Fruit fly (Drosophila melanogaster) whole organism, embryonic: ENCODE measurements around the gene Twdlalpha.
A peak's percentile ranks its signal among the peaks of the same experiment; 100 is the strongest.

Source experiments
- C15 ChIP-seq: fragments of 200-800 bp; sonication (Bioruptor generic); IDR thresholded peaks from 3 replicates; pipeline ENCODE4 v1.3.6; 2022; ENCODE audit warnings: missing biosample characterization, missing genetic modification characterization
- CG1024 ChIP-seq: fragments of 200-800 bp; sonication (Bioruptor generic); IDR thresholded peaks from 2 replicates; pipeline ENCODE4 v1.3.6; 2022; ENCODE audit warnings: missing biosample characterization, missing genetic modification characterization
- CG11247 ChIP-seq: fragments of 200-800 bp; sonication (Bioruptor generic); IDR thresholded peaks from 2 replicates; pipeline ENCODE4 v1.3.6; 2022; ENCODE audit warnings: missing biosample characterization, missing genetic modification characterization
- CG1233 ChIP-seq: fragments of 200-800 bp; sonication (Bioruptor generic); optimal IDR thresholded peaks from 4 replicates; lab custom pipeline; 2018; ENCODE audit warnings: missing biosample characterization, mild to moderate bottlenecking, missing genetic modification characterization
- CG14050 ChIP-seq: fragments of 200-800 bp; sonication (Bioruptor generic); IDR thresholded peaks from 3 replicates; pipeline ENCODE4 v1.3.6; 2022; ENCODE audit warnings: missing biosample characterization, missing genetic modification characterization
- CG14710 ChIP-seq: fragments of 200-800 bp; sonication (Bioruptor generic); optimal IDR thresholded peaks from 3 replicates; lab custom pipeline; 2019; ENCODE audit warnings: missing biosample characterization, mild to moderate bottlenecking, missing genetic modification characterization, moderate library complexity
- CG14860 ChIP-seq: fragments of 200-800 bp; sonication (Bioruptor generic); IDR thresholded peaks from 3 replicates; pipeline ENCODE4 v1.3.6; 2022; ENCODE audit warnings: missing biosample characterization, missing genetic modification characterization; ENCODE audit not compliant: partially characterized antibody
- CG15514 ChIP-seq: fragments of 200-800 bp; sonication (Bioruptor generic); optimal IDR thresholded peaks from 3 replicates; lab custom pipeline; 2017; ENCODE audit warnings: missing biosample characterization, missing genetic modification characterization, mild to moderate bottlenecking, moderate library complexity, missing genetic modification reagents
- CG17328 ChIP-seq: fragments of 200-800 bp; sonication (Bioruptor generic); IDR thresholded peaks from 2 replicates; pipeline ENCODE4 v1.3.6; 2022; ENCODE audit warnings: missing biosample characterization, missing genetic modification characterization
- CG18599 ChIP-seq: fragments of 200-800 bp; sonication (Bioruptor generic); optimal IDR thresholded peaks from 3 replicates; lab custom pipeline; 2017; ENCODE audit warnings: missing biosample characterization, missing genetic modification characterization, mild to moderate bottlenecking, moderate library complexity, missing genetic modification reagents
- CG18764 ChIP-seq: fragments of 200-800 bp; sonication (Bioruptor generic); optimal IDR thresholded peaks from 3 replicates; lab custom pipeline; 2016; ENCODE audit warnings: missing biosample characterization, missing genetic modification characterization
- CG2116 ChIP-seq: fragments of 200-800 bp; sonication (Bioruptor generic); optimal IDR thresholded peaks from 3 replicates; lab custom pipeline; 2018; ENCODE audit warnings: missing biosample characterization, mild to moderate bottlenecking, missing genetic modification characterization
- CG32772 ChIP-seq: fragments of 200-800 bp; sonication (Bioruptor generic); IDR thresholded peaks from 2 replicates; pipeline ENCODE4 v1.3.6; 2022; ENCODE audit warnings: missing biosample characterization, missing genetic modification characterization
- CG34224 ChIP-seq: fragments of 200-800 bp; sonication (Bioruptor generic); IDR thresholded peaks from 3 replicates; pipeline ENCODE4 v1.3.6; 2022; ENCODE audit warnings: missing biosample characterization, missing genetic modification characterization; ENCODE audit not compliant: partially characterized antibody
- CG3847 ChIP-seq: fragments of 200-800 bp; sonication (Bioruptor generic); IDR thresholded peaks from 2 replicates; pipeline ENCODE4 v1.3.6; 2022; ENCODE audit warnings: missing biosample characterization, missing genetic modification characterization
- CG3995 ChIP-seq: fragments of 200-800 bp; sonication (Bioruptor generic); optimal IDR thresholded peaks from 3 replicates; lab custom pipeline; 2016; ENCODE audit warnings: missing biosample characterization, missing genetic modification characterization
- CG4282 ChIP-seq: fragments of 200-800 bp; sonication (Bioruptor generic); optimal IDR thresholded peaks from 2 replicates; lab custom pipeline; 2016; ENCODE audit warnings: missing biosample characterization, missing genetic modification characterization
- CG43689 ChIP-seq: fragments of 200-800 bp; sonication (Bioruptor generic); IDR thresholded peaks from 2 replicates; pipeline ENCODE4 v1.3.6; 2022; ENCODE audit warnings: missing biosample characterization, missing genetic modification characterization
- CG4820 ChIP-seq: fragments of 200-800 bp; sonication (Bioruptor generic); optimal IDR thresholded peaks from 3 replicates; lab custom pipeline; 2016; ENCODE audit warnings: missing biosample characterization, missing genetic modification characterization
- CG6765 ChIP-seq: fragments of 200-800 bp; sonication (Bioruptor generic); optimal IDR thresholded peaks from 3 replicates; lab custom pipeline; 2017; ENCODE audit warnings: missing biosample characterization, mild to moderate bottlenecking, missing genetic modification characterization
- CG9876 ChIP-seq: fragments of 200-800 bp; sonication (Bioruptor generic); optimal IDR thresholded peaks from 2 replicates; lab custom pipeline; 2016; ENCODE audit warnings: missing biosample characterization, missing genetic modification characterization
- Camta ChIP-seq: fragments of 200-800 bp; sonication (Bioruptor generic); optimal IDR thresholded peaks from 2 replicates; lab custom pipeline; 2016; ENCODE audit warnings: missing biosample characterization, missing genetic modification characterization
- D ChIP-seq, 2 experiments: fragments of 200-800 bp in 1 of 2; fragments of >200 bp in 1 of 2; sonication (Bioruptor generic) in 1 of 2; optimal IDR thresholded peaks; 2 replicates in 1 of 2; 3 replicates in 1 of 2; lab custom pipeline; 2017; ENCODE audit warnings: mild to moderate bottlenecking in 1 of 2, missing biosample characterization in 1 of 2, missing genetic modification characterization in 1 of 2, missing genetic modification reagents in 1 of 2
- Dp ChIP-seq: fragments of 200-800 bp; sonication (Bioruptor generic); optimal IDR thresholded peaks from 2 replicates; lab custom pipeline; 2018; ENCODE audit warnings: missing biosample characterization, mild to moderate bottlenecking, missing genetic modification characterization, moderate library complexity
- H2.0 ChIP-seq: fragments of 200-800 bp; sonication (Bioruptor generic); IDR thresholded peaks from 2 replicates; pipeline ENCODE4 v1.3.6; 2022; ENCODE audit warnings: missing biosample characterization, missing genetic modification characterization
- HmgD ChIP-seq: fragments of 200-800 bp; sonication (Bioruptor generic); optimal IDR thresholded peaks from 3 replicates; lab custom pipeline; 2016; ENCODE audit warnings: missing biosample characterization, missing genetic modification characterization
- Hr3 ChIP-seq: fragments of 200-800 bp; sonication (Bioruptor generic); optimal IDR thresholded peaks from 3 replicates; lab custom pipeline; 2016; ENCODE audit warnings: missing biosample characterization, missing genetic modification characterization
- Hr78 ChIP-seq, 2 experiments: fragments of 200-800 bp in 1 of 2; fragments of >200 bp in 1 of 2; sonication (Bioruptor generic) in 1 of 2; optimal IDR thresholded peaks; 2 replicates each; lab custom pipeline; 2017 to 2019; ENCODE audit warnings: missing biosample characterization in 2 of 2, missing genetic modification characterization in 2 of 2, mild to moderate bottlenecking in 1 of 2, moderate library complexity in 1 of 2
- MBD-R2 ChIP-seq: fragments of 200-800 bp; sonication (Bioruptor generic); IDR thresholded peaks from 2 replicates; pipeline ENCODE4 v1.3.6; 2022; ENCODE audit warnings: missing biosample characterization, missing genetic modification characterization
- Mad ChIP-seq: fragments of 200-800 bp; sonication (Bioruptor generic); optimal IDR thresholded peaks from 2 replicates; lab custom pipeline; 2016; ENCODE audit warnings: missing biosample characterization, missing genetic modification characterization
- Nf-YA ChIP-seq: fragments of 200-800 bp; sonication (Bioruptor generic); IDR thresholded peaks from 2 replicates; pipeline ENCODE4 v1.3.6; 2022; ENCODE audit warnings: missing biosample characterization, missing genetic modification characterization
- Stat92E ChIP-seq, 3 experiments: fragments of >200 bp in 2 of 3; fragments of 200-800 bp in 1 of 3; sonication (Bioruptor generic) in 1 of 3; optimal IDR thresholded peaks; 2 replicates each; lab custom pipeline; 2017 to 2019; ENCODE audit warnings: missing biosample characterization in 3 of 3, missing genetic modification characterization in 3 of 3, mild to moderate bottlenecking in 1 of 3, moderate library complexity in 1 of 3
- ato ChIP-seq: fragments of 200-800 bp; sonication (Bioruptor generic); IDR thresholded peaks from 2 replicates; pipeline ENCODE4 v1.3.6; 2022; ENCODE audit warnings: missing biosample characterization, missing genetic modification characterization; ENCODE audit not compliant: partially characterized antibody
- disco-r ChIP-seq: fragments of 200-800 bp; sonication (Bioruptor generic); optimal IDR thresholded peaks from 2 replicates; lab custom pipeline; 2016; ENCODE audit warnings: missing biosample characterization, missing genetic modification characterization
- eve ChIP-seq, 2 experiments: fragments of >200 bp; optimal IDR thresholded peaks; 2 replicates each; lab custom pipeline; 2017; ENCODE audit warnings: missing biosample characterization in 2 of 2, missing genetic modification characterization in 2 of 2
- fd102C ChIP-seq: fragments of 200-800 bp; sonication (Bioruptor generic); optimal IDR thresholded peaks from 2 replicates; lab custom pipeline; 2018; ENCODE audit warnings: missing biosample characterization, mild to moderate bottlenecking, missing genetic modification characterization, moderate library complexity
- gem ChIP-seq: fragments of 200-800 bp; sonication (Bioruptor generic); optimal IDR thresholded peaks from 2 replicates; lab custom pipeline; 2019; ENCODE audit warnings: missing biosample characterization, mild to moderate bottlenecking, missing genetic modification characterization, moderate library complexity
- jigr1 ChIP-seq: fragments of 200-800 bp; sonication (Bioruptor generic); IDR thresholded peaks from 3 replicates; pipeline ENCODE4 v1.3.6; 2022; ENCODE audit warnings: missing biosample characterization, missing genetic modification characterization
- klu ChIP-seq: fragments of 200-800 bp; sonication (Bioruptor generic); IDR thresholded peaks from 2 replicates; pipeline ENCODE4 v1.3.6; 2022; ENCODE audit warnings: missing biosample characterization, missing genetic modification characterization
- nau ChIP-seq: fragments of 200-800 bp; sonication (Bioruptor generic); optimal IDR thresholded peaks from 3 replicates; lab custom pipeline; 2017; ENCODE audit warnings: missing biosample characterization, mild to moderate bottlenecking, missing genetic modification characterization, missing genetic modification reagents
- schlank ChIP-seq: fragments of 200-800 bp; sonication (Bioruptor generic); optimal IDR thresholded peaks from 2 replicates; lab custom pipeline; 2018; ENCODE audit warnings: missing biosample characterization, mild to moderate bottlenecking, missing genetic modification characterization
- scrt ChIP-seq: fragments of 200-800 bp; sonication (Bioruptor generic); optimal IDR thresholded peaks from 2 replicates; lab custom pipeline; 2018; ENCODE audit warnings: missing biosample characterization, mild to moderate bottlenecking, missing genetic modification characterization, moderate library complexity
- sens-2 ChIP-seq: fragments of 200-800 bp; sonication (Bioruptor generic); IDR thresholded peaks from 2 replicates; pipeline ENCODE4 v1.3.6; 2022; ENCODE audit warnings: missing biosample characterization, missing genetic modification characterization
- slp2 ChIP-seq: fragments of 200-800 bp; sonication (Bioruptor generic); optimal IDR thresholded peaks from 2 replicates; lab custom pipeline; 2016; ENCODE audit warnings: missing biosample characterization, missing genetic modification characterization
- toy ChIP-seq: fragments of 200-800 bp; sonication (Bioruptor generic); IDR thresholded peaks from 2 replicates; pipeline ENCODE4 v1.3.6; 2022; ENCODE audit warnings: missing biosample characterization, missing genetic modification characterization
- twi ChIP-seq: fragments of 200-800 bp; optimal IDR thresholded peaks from 2 replicates; lab custom pipeline; 2019; ENCODE audit warnings: missing biosample characterization, mild to moderate bottlenecking, missing genetic modification characterization, moderate library complexity
- unc-4 ChIP-seq: fragments of 200-800 bp; sonication (Bioruptor generic); IDR thresholded peaks from 2 replicates; pipeline ENCODE4 v1.3.6; 2022; ENCODE audit warnings: missing biosample characterization, missing genetic modification characterization; ENCODE audit not compliant: partially characterized antibody
- wor ChIP-seq: fragments of 200-800 bp; sonication (Bioruptor generic); IDR thresholded peaks from 2 replicates; pipeline ENCODE4 v1.3.6; 2022; ENCODE audit warnings: missing biosample characterization, missing genetic modification characterization
- yki ChIP-seq: fragments of >200 bp; optimal IDR thresholded peaks from 3 replicates; lab custom pipeline; 2018

Twdlalpha gene

dm6 chrX:16782175-16782916 lies 39.7 kb downstream of the Twdlalpha start (continued):
- TF ChIP-seq Nf-YA (GFP tag; lab: Robert Waterston, UW) (no peak), Mad (GFP tag; lab: Kevin White, UChicago) (no peak), Hr78 (GFP tag; optimal IDR thresholded peaks at IDR 0.05; lab: Kevin White, UChicago) (no peak), HmgD (GFP tag; lab: Kevin White, UChicago) (no peak), eve (GFP tag; optimal IDR thresholded peaks at IDR 0.05; lab: Kevin White, UChicago) (no peak), CG18764 (no peak), CG32772 (GFP tag; lab: Robert Waterston, UW) (0 out of 2 replicates have a peak, but pooled peaks have one; percentile 25), CG43689 (no peak), CG1024 (GFP tag; lab: Robert Waterston, UW) (no peak), unc-4 (GFP tag; lab: Robert Waterston, UW) (no peak), twi (tag; lab: Kevin White, UChicago) (no peak), CG11247 (GFP tag; lab: Robert Waterston, UW) (no peak), MBD-R2 (GFP tag; lab: Robert Waterston, UW) (no peak), CG1233 (peak; percentile 25), D (optimal IDR thresholded peaks at IDR 0.05; lab: Kevin White, UChicago) (no peak), D (GFP tag; optimal IDR thresholded peaks at IDR 0.05; lab: Kevin White, UChicago) (peak; percentile 35), CG17328 (GFP tag; lab: Robert Waterston, UW) (peak; percentile 57), schlank (tag; lab: Kevin White, UChicago) (peak; percentile 2), CG14050 (GFP tag; lab: Robert Waterston, UW) (peak; percentile 59), CG14860 (GFP tag; lab: Robert Waterston, UW) (no peak), scrt (no peak), CG2116 (no peak), gem (tag; lab: Kevin White, UChicago) (peak; percentile 70), CG4282 (GFP tag; lab: Kevin White, UChicago) (no peak), slp2 (GFP tag; lab: Kevin White, UChicago) (peak; percentile 53), Dp (GFP tag; lab: Kevin White, UChicago) (no peak), H2.0 (GFP tag; lab: Robert Waterston, UW) (0 out of 2 replicates have a peak, but pooled peaks have one; percentile 21), C15 (GFP tag; lab: Robert Waterston, UW) (0 out of 3 replicates have a peak, but pooled peaks have one; percentile 33), sens-2 (GFP tag; lab: Robert Waterston, UW) (peak; percentile 43; the same call in 1 of the 2 replicates), CG34224 (no peak), yki (lab: Kevin White, UChicago) (no peak), ato (GFP tag; lab: Robert Waterston, UW) (no peak), CG4820 (peak; percentile 37), wor (GFP tag; lab: Robert Waterston, UW) (no peak), Stat92E (GFP tag; optimal IDR thresholded peaks at IDR 0.05; lab: Kevin White, UChicago) (no peak), jigr1 (GFP tag; lab: Robert Waterston, UW) (no peak), nau (GFP tag; lab: Kevin White, UChicago) (peak; percentile 11), toy (GFP tag; lab: Robert Waterston, UW) (no peak), Hr3 (GFP tag; lab: Kevin White, UChicago) (peak; percentile 19), CG18599 (GFP tag; lab: Kevin White, UChicago) (peak; percentile 49), CG3995 (GFP tag; lab: Kevin White, UChicago) (no peak), fd102C (GFP tag; lab: Kevin White, UChicago) (no peak), CG3847 (GFP tag; lab: Robert Waterston, UW) (peak; percentile 49), CG9876 (GFP tag; lab: Kevin White, UChicago) (peak; percentile 39), CG6765 (GFP tag; lab: Kevin White, UChicago) (no peak), CG15514 (GFP tag; lab: Kevin White, UChicago) (peak; percentile 44), Camta (GFP tag; lab: Kevin White, UChicago) (peak; percentile 19), klu (GFP tag; lab: Robert Waterston, UW) (no peak), CG14710 (peak; percentile 23), disco-r (GFP tag; lab: Kevin White, UChicago) (no peak)
